Worm (Caenorhabditis elegans): ENCODE results near the gene unc-10.
A peak's percentile ranks its signal among the peaks of the same experiment; 100 is the strongest.

- no peak for TF ChIP-seq scrt-1 (GFP tag; IDR thresholded peaks at IDR 0.05)
- no peak for TF ChIP-seq ama-1 (optimal IDR thresholded peaks at IDR 0.05)
- TF ChIP-seq flt-1 (GFP tag; IDR thresholded peaks at IDR 0.05): 0 out of 2 replicates have a peak, but pooled peaks have one; percentile 11
- no peak for TF ChIP-seq F13C5.2 (tag; optimal IDR thresholded peaks at IDR 0.05)
- no peak for TF ChIP-seq hnd-1 (tag; optimal IDR thresholded peaks at IDR 0.05)
- no peak for TF ChIP-seq ceh-36 (tag; optimal IDR thresholded peaks at IDR 0.05)
- TF ChIP-seq ets-7 (tag; optimal IDR thresholded peaks at IDR 0.05): no peak
- TF ChIP-seq tbx-37 (GFP tag; conservative IDR thresholded peaks at IDR 0.05): no peak
- TF ChIP-seq B0310.2 (tag; optimal IDR thresholded peaks at IDR 0.05): no peak
Measured at ce11 chrX:7323604-7324003, 43.5 kb upstream of the unc-10 start.

Measured in whole organism, early embryonic.